Worm (Caenorhabditis elegans): ENCODE data around the gene Y57G11C.3.

ce11 chrIV:14793900-14794624, 26.1 kb downstream of the Y57G11C.3 start:
- TF ChIP-seq lin-13 (GFP tag; optimal IDR thresholded peaks at IDR 0.05) (peak; percentile 71), nhr-77 (tag; optimal IDR thresholded peaks at IDR 0.05) (no peak), elt-1 (tag; optimal IDR thresholded peaks at IDR 0.05) (no peak), nhr-23 (tag; optimal IDR thresholded peaks at IDR 0.05) (no peak), elt-3 (tag; optimal IDR thresholded peaks at IDR 0.05) (no peak), nhr-12 (tag; optimal IDR thresholded peaks at IDR 0.05) (no peak), alr-1 (tag; optimal IDR thresholded peaks at IDR 0.05) (no peak), nhr-129 (tag; optimal IDR thresholded peaks at IDR 0.05) (peak; percentile 89)

Data from whole organism, L2 larva.